Fruit fly (Drosophila melanogaster): ENCODE results near the gene CG45071.

DNA sequence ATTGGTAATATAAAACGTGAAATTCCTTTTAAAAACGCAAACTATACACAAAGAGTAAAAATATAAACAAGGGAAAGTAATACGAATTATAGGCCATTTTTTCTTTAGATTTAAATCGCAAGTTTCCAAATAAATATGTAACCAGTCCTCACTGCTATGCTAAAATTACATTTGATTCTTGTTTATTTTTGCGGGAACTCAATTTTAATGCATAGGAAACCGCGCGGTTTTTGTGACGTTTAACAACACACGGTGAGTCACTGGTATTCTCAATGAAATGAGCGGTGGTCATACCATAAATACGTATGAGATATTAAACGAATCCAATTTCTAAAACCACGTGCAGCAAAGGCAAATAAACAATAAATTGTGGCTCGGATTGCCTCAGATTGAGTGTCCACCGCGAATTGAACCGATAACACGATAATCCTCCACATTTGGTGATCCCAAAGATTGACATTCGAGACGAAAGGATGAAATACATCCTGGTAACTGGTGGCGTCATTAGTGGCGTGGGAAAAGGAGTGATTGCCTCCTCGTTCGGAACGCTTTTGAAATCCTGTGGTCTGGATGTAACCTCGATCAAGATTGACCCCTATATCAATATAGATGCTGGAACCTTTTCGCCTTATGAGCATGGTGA is 7.7 kb upstream of the CG45071 start, which contains the start of gene Ctps:
- TF ChIP-seq h (GFP tag; optimal IDR thresholded peaks at IDR 0.05) (peak; percentile 38), psq (GFP tag; optimal IDR thresholded peaks at IDR 0.05) (no peak), Rel (GFP tag; optimal IDR thresholded peaks at IDR 0.05) (no peak), Rel (tag; optimal IDR thresholded peaks at IDR 0.05) (peak; percentile 61), CG9705 (GFP tag; optimal IDR thresholded peaks at IDR 0.05) (no peak), fru (GFP tag; optimal IDR thresholded peaks at IDR 0.05) (no peak), brk (GFP tag; optimal IDR thresholded peaks at IDR 0.05) (peak; percentile 16)

Measured in whole organism, wandering third instar larva.